Worm (Caenorhabditis elegans) whole organism, late embryonic: ENCODE data around the gene nhr-112.

Experiments used
- ceh-9 ChIP-seq: sonication (generic microtip); optimal IDR thresholded peaks from 2 replicates; lab custom pipeline; 2016; ENCODE audit warnings: mild to moderate bottlenecking, missing genetic modification characterization, inconsistent platforms, missing compliant biosample characterization
- elt-2 ChIP-seq: sonication (generic microtip); optimal IDR thresholded peaks from 2 replicates; lab custom pipeline; 2016; ENCODE audit warnings: missing genetic modification reagents, missing genetic modification characterization, missing compliant biosample characterization
- hlh-13 ChIP-seq: fragments of 200-800 bp; sonication (Bioruptor generic); optimal IDR thresholded peaks from 2 replicates; lab custom pipeline; 2018; ENCODE audit warnings: mild to moderate bottlenecking, missing genetic modification characterization, missing compliant biosample characterization
- nhr-232 ChIP-seq: sonication (generic microtip); optimal IDR thresholded peaks from 2 replicates; lab custom pipeline; 2016; ENCODE audit warnings: missing genetic modification characterization, missing compliant biosample characterization
- pqm-1 ChIP-seq: sonication (generic microtip); optimal IDR thresholded peaks from 2 replicates; lab custom pipeline; 2016; ENCODE audit warnings: missing genetic modification characterization, missing compliant biosample characterization
- ref-2 ChIP-seq: sonication (generic microtip); optimal IDR thresholded peaks from 2 replicates; lab custom pipeline; 2016; ENCODE audit warnings: missing genetic modification characterization, missing compliant biosample characterization
- unc-55 ChIP-seq: sonication (generic microtip); optimal IDR thresholded peaks from 2 replicates; lab custom pipeline; 2017; ENCODE audit warnings: missing biosample characterization, missing genetic modification reagents, missing genetic modification characterization

DNA sequence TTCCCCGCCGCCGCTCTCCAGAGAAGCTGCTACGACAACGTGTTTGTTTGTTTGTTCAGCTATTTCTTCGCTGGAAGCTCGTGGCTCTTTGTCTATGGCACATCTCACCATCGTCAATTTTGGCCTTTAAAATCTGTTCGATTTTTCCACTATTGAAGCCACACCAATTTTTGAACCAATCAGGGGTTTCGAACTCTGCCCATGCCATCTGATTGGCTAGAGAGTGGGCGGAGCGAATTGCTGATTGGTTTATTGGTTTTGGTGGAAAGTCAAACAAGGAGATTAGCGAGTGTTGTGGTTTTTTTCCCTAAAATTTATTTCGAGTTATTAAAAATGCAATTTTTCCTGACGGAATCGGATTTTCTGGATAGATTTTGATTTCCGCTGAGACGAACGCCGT, 32.5 kb upstream of the nhr-112 start:
- no peak for TF ChIP-seq nhr-232 (tag; lab: Kevin White, UChicago)
- no peak for TF ChIP-seq hlh-13 (GFP tag; lab: Kevin White, UChicago)
- TF ChIP-seq unc-55, result no peak
- no peak for TF ChIP-seq ref-2 (tag; lab: Kevin White, UChicago)
- no peak for TF ChIP-seq pqm-1 (tag; lab: Kevin White, UChicago)
- TF ChIP-seq ceh-9, result no peak
- TF ChIP-seq elt-2 (tag; lab: Kevin White, UChicago), result no peak
